Worm (Caenorhabditis elegans): ENCODE measurements around the gene F46F2.3.

F46F2.3 gene

DNA sequence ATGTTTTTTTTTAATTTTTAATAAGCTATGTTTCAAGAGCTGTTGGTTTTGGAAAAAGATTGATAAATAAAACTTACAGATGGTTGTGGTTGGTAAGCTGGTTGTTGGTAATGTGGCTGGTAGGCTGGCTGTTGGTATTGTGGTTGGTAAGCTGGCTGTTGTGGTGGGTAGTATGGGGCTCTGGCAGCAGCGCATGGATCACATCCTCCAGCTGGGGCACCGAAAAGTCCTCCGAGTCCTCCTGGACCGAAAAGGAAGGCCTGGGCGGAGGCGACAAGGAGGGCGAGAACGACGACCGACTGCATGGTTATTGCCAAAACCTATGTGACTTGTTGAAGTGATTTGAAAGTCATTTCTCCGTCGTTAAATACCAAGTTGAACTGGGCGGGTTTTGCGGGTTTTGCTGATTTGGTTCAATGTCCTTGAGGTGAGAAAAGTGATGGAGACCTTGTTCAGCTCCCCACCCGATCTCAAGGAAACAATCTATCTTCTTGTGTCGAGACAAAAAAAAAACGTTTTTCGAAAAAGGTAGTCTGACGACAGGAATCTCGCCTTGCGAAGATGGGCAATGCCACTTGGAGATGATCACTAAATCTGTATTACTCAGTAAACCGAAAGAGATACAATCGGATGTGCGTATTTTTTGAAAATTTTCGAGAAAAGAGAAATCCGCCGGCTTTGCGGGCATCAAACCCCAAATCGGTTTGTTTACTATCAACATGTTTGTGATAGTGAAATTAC lies at the start of gene F46F2.3:
TSS of gene F46F2.3 (minus strand) at position 341 of the 741 bp plus-strand sequence.
- TF ChIP-seq cog-1 (tag; optimal IDR thresholded peaks at IDR 0.05) (no peak), med-1 (GFP tag; optimal IDR thresholded peaks at IDR 0.05; ENCODE audit: insufficient read depth) (no peak), T22C8.4 (GFP tag; IDR thresholded peaks at IDR 0.05) (no peak), ztf-29 (GFP tag; IDR thresholded peaks at IDR 0.05) (no peak), flt-1 (GFP tag; IDR thresholded peaks at IDR 0.05) (no peak), klf-2 (GFP tag; conservative IDR thresholded peaks at IDR 0.05) (no peak), ref-1 (GFP tag; conservative IDR thresholded peaks at IDR 0.05) (no peak), ztf-23 (GFP tag; IDR thresholded peaks at IDR 0.05) (no peak), tab-1 (GFP tag; IDR thresholded peaks at IDR 0.05) (no peak)

DNA sequence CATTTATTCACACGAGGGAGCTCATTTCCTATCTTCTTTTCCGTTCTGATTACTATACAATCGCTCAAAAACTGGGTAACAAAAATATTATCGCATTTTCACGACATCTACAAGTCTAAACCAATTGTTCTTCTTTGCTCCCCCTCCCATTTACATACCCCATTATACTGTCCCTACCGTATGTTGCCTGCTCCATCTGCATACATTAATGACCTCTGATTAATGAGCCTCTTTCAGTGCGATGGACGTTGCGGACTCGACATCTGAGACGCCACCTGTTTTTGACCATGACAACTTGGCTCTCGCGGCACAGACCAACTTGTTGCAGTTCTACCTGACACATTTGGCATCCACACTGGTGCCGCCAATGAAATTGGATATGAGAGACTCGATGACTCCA lies 49.1 kb upstream of the F46F2.3 start, which contains the start of gene nhr-91:
TSS of gene nhr-91 (plus strand) at position 232 of the 400 bp plus-strand sequence.
- no peak for TF ChIP-seq ztf-23 (GFP tag; IDR thresholded peaks at IDR 0.05)
- no peak for TF ChIP-seq med-1 (GFP tag; optimal IDR thresholded peaks at IDR 0.05; ENCODE audit: insufficient read depth)
- TF ChIP-seq tab-1 (GFP tag; IDR thresholded peaks at IDR 0.05) = no peak
- no peak for TF ChIP-seq ztf-29 (GFP tag; IDR thresholded peaks at IDR 0.05)
- TF ChIP-seq ref-1 (GFP tag; conservative IDR thresholded peaks at IDR 0.05) = no peak
- no peak for TF ChIP-seq cog-1 (tag; optimal IDR thresholded peaks at IDR 0.05)
- TF ChIP-seq klf-2 (GFP tag; conservative IDR thresholded peaks at IDR 0.05) = no peak
- TF ChIP-seq flt-1 (GFP tag; IDR thresholded peaks at IDR 0.05) = no peak
- no peak for TF ChIP-seq T22C8.4 (GFP tag; IDR thresholded peaks at IDR 0.05)

ce11 chrX:15308685-15309084 lies 48.6 kb upstream of the F46F2.3 start:
- TF ChIP-seq med-1 (GFP tag; optimal IDR thresholded peaks at IDR 0.05; ENCODE audit: insufficient read depth) (no peak), ztf-23 (GFP tag; IDR thresholded peaks at IDR 0.05) (no peak), flt-1 (GFP tag; IDR thresholded peaks at IDR 0.05) (no peak), tab-1 (GFP tag; IDR thresholded peaks at IDR 0.05) (no peak)

ce11 chrX:15307677-15308076 lies 47.6 kb upstream of the F46F2.3 start:
- TF ChIP-seq T22C8.4 (GFP tag; IDR thresholded peaks at IDR 0.05) = no peak
- no peak for TF ChIP-seq klf-2 (GFP tag; conservative IDR thresholded peaks at IDR 0.05)
- no peak for TF ChIP-seq ztf-23 (GFP tag; IDR thresholded peaks at IDR 0.05)
- TF ChIP-seq ztf-29 (GFP tag; IDR thresholded peaks at IDR 0.05) = no peak
- TF ChIP-seq ref-1 (GFP tag; conservative IDR thresholded peaks at IDR 0.05) = no peak
- no peak for TF ChIP-seq flt-1 (GFP tag; IDR thresholded peaks at IDR 0.05)
- no peak for TF ChIP-seq tab-1 (GFP tag; IDR thresholded peaks at IDR 0.05)
- no peak for TF ChIP-seq cog-1 (tag; optimal IDR thresholded peaks at IDR 0.05)
- no peak for TF ChIP-seq med-1 (GFP tag; optimal IDR thresholded peaks at IDR 0.05; ENCODE audit: insufficient read depth)

- TF ChIP-seq T22C8.4 (GFP tag; IDR thresholded peaks at IDR 0.05) = no peak
- TF ChIP-seq cog-1 (tag; optimal IDR thresholded peaks at IDR 0.05) = no peak
- no peak for TF ChIP-seq flt-1 (GFP tag; IDR thresholded peaks at IDR 0.05)
- TF ChIP-seq klf-2 (GFP tag; conservative IDR thresholded peaks at IDR 0.05) = no peak
- TF ChIP-seq tab-1 (GFP tag; IDR thresholded peaks at IDR 0.05) = no peak
These were observed 42.8 kb upstream of the F46F2.3 start, which contains the start of gene ser-2 for ce11 chrX:15302863-15303262. ser-2 (minus strand) TSS chrX:15302963.

- no peak for TF ChIP-seq T22C8.4 (GFP tag; IDR thresholded peaks at IDR 0.05)
- no peak for TF ChIP-seq ztf-29 (GFP tag; IDR thresholded peaks at IDR 0.05)
- TF ChIP-seq tab-1 (GFP tag; IDR thresholded peaks at IDR 0.05) = no peak
- no peak for TF ChIP-seq ref-1 (GFP tag; conservative IDR thresholded peaks at IDR 0.05)
- TF ChIP-seq cog-1 (tag; optimal IDR thresholded peaks at IDR 0.05) = no peak
- no peak for TF ChIP-seq med-1 (GFP tag; optimal IDR thresholded peaks at IDR 0.05; ENCODE audit: insufficient read depth)
- TF ChIP-seq klf-2 (GFP tag; conservative IDR thresholded peaks at IDR 0.05) = no peak
- TF ChIP-seq flt-1 (GFP tag; IDR thresholded peaks at IDR 0.05) = no peak
- TF ChIP-seq ztf-23 (GFP tag; IDR thresholded peaks at IDR 0.05) = no peak
These were observed 39.9 kb upstream of the F46F2.3 start for ce11 chrX:15300002-15300401.

DNA sequence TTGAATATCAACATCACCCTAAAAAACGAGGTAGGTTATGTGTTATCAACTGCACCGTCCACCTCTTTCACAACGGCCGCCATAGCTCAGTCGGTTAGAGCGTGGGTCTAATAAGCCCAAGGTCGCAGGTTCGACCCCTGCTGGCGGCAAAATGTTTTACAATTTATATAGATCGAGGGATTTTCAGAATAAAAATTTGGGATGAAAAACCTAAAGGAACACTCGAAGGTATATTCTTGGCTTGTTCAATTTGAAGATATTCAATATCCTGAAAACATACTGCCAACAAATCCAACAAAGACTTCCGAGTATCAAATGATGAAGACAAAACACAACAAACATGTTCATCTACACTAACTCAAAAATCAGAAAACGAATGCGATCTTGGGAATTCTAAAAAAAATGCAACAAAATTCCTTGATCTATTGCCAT lies 37.3 kb upstream of the F46F2.3 start:
- TF ChIP-seq flt-1 (GFP tag; IDR thresholded peaks at IDR 0.05) (peak; percentile 93), ztf-23 (GFP tag; IDR thresholded peaks at IDR 0.05) (peak; percentile 82), klf-2 (GFP tag; conservative IDR thresholded peaks at IDR 0.05) (no peak), cog-1 (tag; optimal IDR thresholded peaks at IDR 0.05) (peak; percentile 6), med-1 (GFP tag; optimal IDR thresholded peaks at IDR 0.05; ENCODE audit: insufficient read depth) (peak; percentile 16), ref-1 (GFP tag; conservative IDR thresholded peaks at IDR 0.05) (peak; percentile 73), tab-1 (GFP tag; IDR thresholded peaks at IDR 0.05) (peak; percentile 86), ztf-29 (GFP tag; IDR thresholded peaks at IDR 0.05) (peak; percentile 90), T22C8.4 (GFP tag; IDR thresholded peaks at IDR 0.05) (peak; percentile 84)

ce11 chrX:15285554-15285953 lies 25.5 kb upstream of the F46F2.3 start:
- TF ChIP-seq ztf-29 (GFP tag; IDR thresholded peaks at IDR 0.05) = no peak
- TF ChIP-seq T22C8.4 (GFP tag; IDR thresholded peaks at IDR 0.05) = no peak
- no peak for TF ChIP-seq ztf-23 (GFP tag; IDR thresholded peaks at IDR 0.05)
- TF ChIP-seq cog-1 (tag; optimal IDR thresholded peaks at IDR 0.05) = no peak
- TF ChIP-seq tab-1 (GFP tag; IDR thresholded peaks at IDR 0.05) = no peak
- TF ChIP-seq klf-2 (GFP tag; conservative IDR thresholded peaks at IDR 0.05) = no peak
- TF ChIP-seq flt-1 (GFP tag; IDR thresholded peaks at IDR 0.05) = no peak
- no peak for TF ChIP-seq ref-1 (GFP tag; conservative IDR thresholded peaks at IDR 0.05)
- TF ChIP-seq med-1 (GFP tag; optimal IDR thresholded peaks at IDR 0.05; ENCODE audit: insufficient read depth) = no peak

DNA sequence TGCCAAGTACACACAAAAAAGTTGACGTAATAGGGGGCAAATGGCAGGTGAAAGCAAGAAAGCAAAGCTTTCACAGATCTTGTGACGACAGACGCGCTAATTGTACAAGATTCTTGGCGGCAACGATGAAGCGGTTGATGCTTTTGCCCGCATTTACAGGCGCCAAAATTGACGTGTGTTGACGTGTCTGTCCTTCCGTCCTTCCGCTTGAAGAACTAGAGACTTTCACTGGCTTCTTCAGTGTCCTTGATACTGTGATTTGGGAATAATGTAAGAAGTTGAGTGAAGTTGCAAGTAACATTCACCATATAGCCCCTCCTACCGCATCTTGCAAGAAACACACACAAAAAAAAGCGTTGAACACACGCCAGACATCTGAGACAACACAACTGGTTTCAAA lies 23.7 kb upstream of the F46F2.3 start, which contains the start of gene jud-4:
TSS of gene jud-4 (plus strand) at position 376 of the 400 bp plus-strand sequence.
- no peak for TF ChIP-seq ztf-29 (GFP tag; IDR thresholded peaks at IDR 0.05)
- TF ChIP-seq ztf-23 (GFP tag; IDR thresholded peaks at IDR 0.05) = no peak
- no peak for TF ChIP-seq T22C8.4 (GFP tag; IDR thresholded peaks at IDR 0.05)
- TF ChIP-seq med-1 (GFP tag; optimal IDR thresholded peaks at IDR 0.05; ENCODE audit: insufficient read depth) = no peak
- no peak for TF ChIP-seq klf-2 (GFP tag; conservative IDR thresholded peaks at IDR 0.05)
- TF ChIP-seq cog-1 (tag; optimal IDR thresholded peaks at IDR 0.05) = no peak
- TF ChIP-seq tab-1 (GFP tag; IDR thresholded peaks at IDR 0.05) = no peak
- no peak for TF ChIP-seq ref-1 (GFP tag; conservative IDR thresholded peaks at IDR 0.05)
- no peak for TF ChIP-seq flt-1 (GFP tag; IDR thresholded peaks at IDR 0.05)
